Worm (Caenorhabditis elegans): ENCODE data around the gene srap-1.

DNA sequence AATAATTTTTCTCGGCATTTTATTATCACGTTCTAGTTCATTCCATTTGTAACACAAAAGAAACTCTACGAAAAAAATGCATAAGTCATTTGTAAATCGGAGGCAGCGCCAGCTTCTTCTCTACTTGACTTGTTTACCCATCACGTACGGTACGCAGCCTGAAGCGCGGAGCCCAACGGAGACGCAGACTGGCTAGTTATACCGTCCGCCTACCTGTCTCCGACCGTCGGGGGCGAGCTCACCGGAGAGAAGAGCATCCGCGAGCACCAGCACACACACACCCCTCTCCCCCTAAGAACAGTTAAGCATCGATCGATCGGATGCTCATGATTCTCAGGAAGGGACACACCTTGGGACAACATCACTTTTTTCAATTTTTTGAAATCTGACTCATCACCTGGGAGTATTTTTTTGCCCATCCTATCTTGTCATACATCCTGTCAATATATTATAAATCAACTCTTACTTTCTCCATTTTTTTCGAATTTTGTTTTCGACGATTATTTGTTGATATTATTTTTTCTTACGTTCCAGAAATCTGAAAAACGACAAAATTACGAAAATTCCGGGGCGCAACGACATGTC, 18.8 kb downstream of the srap-1 start, which contains the start of gene plpr-1:
- TF ChIP-seq ama-1 (optimal IDR thresholded peaks at IDR 0.05) (no peak), tbx-11 (GFP tag; IDR thresholded peaks at IDR 0.05) (no peak), ceh-13 (GFP tag; optimal IDR thresholded peaks at IDR 0.05) (no peak), hnd-1 (tag; optimal IDR thresholded peaks at IDR 0.05) (no peak), tbx-37 (GFP tag; conservative IDR thresholded peaks at IDR 0.05) (no peak), B0310.2 (tag; optimal IDR thresholded peaks at IDR 0.05) (no peak), pes-1 (GFP tag; IDR thresholded peaks at IDR 0.05) (no peak), ceh-36 (tag; optimal IDR thresholded peaks at IDR 0.05) (no peak)

Measured in whole organism, early embryonic.